Fruit fly (Drosophila melanogaster) whole organism, embryonic: ENCODE results near the gene CG10194.
A peak's percentile ranks its signal among the peaks of the same experiment; 100 is the strongest.

ENCODE experiments used
- Adf1 ChIP-seq: fragments of 200-800 bp; sonication (Bioruptor generic); IDR thresholded peaks from 2 replicates; pipeline ENCODE4 v1.3.6; 2022; ENCODE audit warnings: missing biosample characterization, missing genetic modification characterization
- B-H1 ChIP-seq: fragments of 200-800 bp; sonication (Bioruptor generic); IDR thresholded peaks from 3 replicates; pipeline ENCODE4 v1.3.6; 2022; ENCODE audit warnings: missing biosample characterization, missing genetic modification characterization
- BtbVII ChIP-seq: fragments of 200-800 bp; sonication (Bioruptor generic); optimal IDR thresholded peaks from 3 replicates; lab custom pipeline; 2017; ENCODE audit warnings: missing biosample characterization, mild to moderate bottlenecking, missing genetic modification characterization
- CG10147 ChIP-seq: fragments of 200-800 bp; sonication (Bioruptor generic); optimal IDR thresholded peaks from 2 replicates; lab custom pipeline; 2019; ENCODE audit warnings: missing biosample characterization, mild to moderate bottlenecking, missing genetic modification characterization, moderate library complexity
- CG10209 ChIP-seq: fragments of 200-800 bp; sonication (Bioruptor generic); optimal IDR thresholded peaks from 3 replicates; lab custom pipeline; 2017; ENCODE audit warnings: missing biosample characterization, mild to moderate bottlenecking, missing genetic modification characterization, missing genetic modification reagents
- CG10959 ChIP-seq: fragments of 200-800 bp; sonication (Bioruptor generic); IDR thresholded peaks from 2 replicates; pipeline ENCODE4 v1.3.6; 2022; ENCODE audit warnings: missing biosample characterization, missing genetic modification characterization
- CG13287 ChIP-seq: fragments of 200-800 bp; sonication (Bioruptor generic); IDR thresholded peaks from 2 replicates; pipeline ENCODE4 v1.3.6; 2022; ENCODE audit warnings: missing biosample characterization, missing genetic modification characterization; ENCODE audit not compliant: partially characterized antibody
- CG13296 ChIP-seq: fragments of 200-800 bp; sonication (Bioruptor generic); optimal IDR thresholded peaks from 3 replicates; lab custom pipeline; 2018; ENCODE audit warnings: missing biosample characterization, mild to moderate bottlenecking, missing genetic modification characterization
- CG13775 ChIP-seq: fragments of 200-800 bp; sonication (Bioruptor generic); optimal IDR thresholded peaks from 3 replicates; lab custom pipeline; 2017; ENCODE audit warnings: missing biosample characterization, mild to moderate bottlenecking, missing genetic modification characterization
- CG14667 ChIP-seq: fragments of 200-800 bp; sonication (Bioruptor generic); IDR thresholded peaks from 2 replicates; pipeline ENCODE4 v1.3.6; 2022; ENCODE audit warnings: missing biosample characterization, missing genetic modification characterization
- CG15479 ChIP-seq: fragments of 200-800 bp; sonication (Bioruptor generic); optimal IDR thresholded peaks from 3 replicates; lab custom pipeline; 2019; ENCODE audit warnings: missing biosample characterization, mild to moderate bottlenecking, missing genetic modification characterization, moderate library complexity
- CG18011 ChIP-seq: fragments of 200-800 bp; sonication (Bioruptor generic); optimal IDR thresholded peaks from 2 replicates; lab custom pipeline; 2017; ENCODE audit warnings: missing biosample characterization, missing genetic modification characterization, mild to moderate bottlenecking, moderate library complexity, missing genotype
- CG4328 ChIP-seq: fragments of 200-800 bp; sonication (Bioruptor generic); optimal IDR thresholded peaks from 3 replicates; lab custom pipeline; 2017; ENCODE audit warnings: missing biosample characterization, missing genetic modification reagents, missing genetic modification characterization
- CG5245 ChIP-seq: fragments of 200-800 bp; sonication (Bioruptor generic); optimal IDR thresholded peaks from 3 replicates; lab custom pipeline; 2016; ENCODE audit warnings: missing biosample characterization, missing genetic modification characterization
- CG6654 ChIP-seq: fragments of 200-800 bp; sonication (Bioruptor generic); optimal IDR thresholded peaks from 2 replicates; lab custom pipeline; 2017; ENCODE audit warnings: missing biosample characterization, mild to moderate bottlenecking, missing genetic modification characterization
- CG6791 ChIP-seq: fragments of 200-800 bp; sonication (Bioruptor generic); IDR thresholded peaks from 3 replicates; pipeline ENCODE4 v1.3.6; 2022; ENCODE audit warnings: missing biosample characterization, missing genetic modification characterization; ENCODE audit not compliant: partially characterized antibody
- CG8924 ChIP-seq: fragments of 200-800 bp; optimal IDR thresholded peaks from 3 replicates; lab custom pipeline; 2019; ENCODE audit warnings: missing biosample characterization, mild to moderate bottlenecking, missing genetic modification characterization, moderate library complexity
- CG9727 ChIP-seq: fragments of 200-800 bp; sonication (Bioruptor generic); optimal IDR thresholded peaks from 3 replicates; lab custom pipeline; 2017; ENCODE audit warnings: missing biosample characterization, mild to moderate bottlenecking, missing genetic modification characterization
- CHES-1-like ChIP-seq: fragments of 200-800 bp; sonication (Bioruptor generic); optimal IDR thresholded peaks from 2 replicates; lab custom pipeline; 2016; ENCODE audit warnings: missing biosample characterization, missing genetic modification characterization
- Dref ChIP-seq: fragments of 200-800 bp; sonication (Bioruptor generic); IDR thresholded peaks from 2 replicates; pipeline ENCODE4 v1.3.6; 2022; ENCODE audit warnings: missing biosample characterization, missing genetic modification characterization
- Drgx ChIP-seq: fragments of 200-800 bp; sonication (Bioruptor generic); IDR thresholded peaks from 2 replicates; pipeline ENCODE4 v1.3.6; 2022; ENCODE audit warnings: missing biosample characterization, missing genetic modification characterization
- Fer2 ChIP-seq: fragments of 200-800 bp; sonication (Bioruptor generic); optimal IDR thresholded peaks from 2 replicates; lab custom pipeline; 2018; ENCODE audit warnings: missing biosample characterization, mild to moderate bottlenecking, missing genetic modification characterization, moderate library complexity
- GATAe ChIP-seq: fragments of 200-800 bp; sonication (Bioruptor generic); conservative IDR thresholded peaks from 2 replicates; pipeline ENCODE4 v1.3.6; 2022; ENCODE audit warnings: missing biosample characterization, missing genetic modification characterization
- Lhr ChIP-seq: fragments of 200-800 bp; sonication (Bioruptor generic); optimal IDR thresholded peaks from 3 replicates; lab custom pipeline; 2017; ENCODE audit warnings: mild to moderate bottlenecking, missing biosample characterization, missing genetic modification reagents, missing genetic modification characterization
- Med ChIP-seq: fragments of 200-800 bp; sonication (Bioruptor generic); peaks from one replicate; lab custom pipeline; 2016; ENCODE audit warnings: missing biosample characterization, missing genetic modification characterization, mild to moderate bottlenecking, inconsistent platforms, moderate library complexity
- NfI ChIP-seq: fragments of 200-800 bp; sonication (Bioruptor generic); optimal IDR thresholded peaks from 3 replicates; lab custom pipeline; 2018; ENCODE audit warnings: missing biosample characterization, mild to moderate bottlenecking, missing genetic modification characterization, moderate library complexity
- TFAM ChIP-seq: fragments of 200-800 bp; sonication (Bioruptor generic); optimal IDR thresholded peaks from 2 replicates; lab custom pipeline; 2017; ENCODE audit warnings: missing biosample characterization, missing genetic modification characterization, inconsistent platforms
- chinmo ChIP-seq: fragments of 200-800 bp; sonication (Bioruptor generic); IDR thresholded peaks from 4 replicates; pipeline ENCODE4 v1.3.6; 2022; ENCODE audit warnings: missing biosample characterization, missing genetic modification characterization; ENCODE audit not compliant: partially characterized antibody
- ci ChIP-seq: fragments of 200-800 bp; sonication (Bioruptor generic); IDR thresholded peaks from 3 replicates; pipeline ENCODE4 v1.3.6; 2022; ENCODE audit warnings: missing biosample characterization, missing genetic modification characterization
- disco-r ChIP-seq: fragments of 200-800 bp; sonication (Bioruptor generic); optimal IDR thresholded peaks from 2 replicates; lab custom pipeline; 2016; ENCODE audit warnings: missing biosample characterization, missing genetic modification characterization
- gce ChIP-seq: fragments of 200-800 bp; sonication (Bioruptor generic); IDR thresholded peaks from 3 replicates; pipeline ENCODE4 v1.3.6; 2022; ENCODE audit warnings: missing biosample characterization, missing genetic modification characterization
- gsb ChIP-seq: fragments of 200-800 bp; sonication (Bioruptor generic); IDR thresholded peaks from 2 replicates; pipeline ENCODE4 v1.3.6; 2022; ENCODE audit warnings: missing biosample characterization, missing genetic modification characterization
- hth ChIP-seq: fragments of >200 bp; optimal IDR thresholded peaks from 2 replicates; lab custom pipeline; 2017; ENCODE audit warnings: inconsistent platforms
- kay ChIP-seq: fragments of 200-800 bp; sonication (Bioruptor generic); optimal IDR thresholded peaks from 2 replicates; lab custom pipeline; 2016; ENCODE audit warnings: missing biosample characterization, missing genetic modification characterization
- klu ChIP-seq: fragments of 200-800 bp; sonication (Bioruptor generic); IDR thresholded peaks from 2 replicates; pipeline ENCODE4 v1.3.6; 2022; ENCODE audit warnings: missing biosample characterization, missing genetic modification characterization
- pum ChIP-seq: fragments of 200-800 bp; sonication (Bioruptor generic); optimal IDR thresholded peaks from 2 replicates; lab custom pipeline; 2016; ENCODE audit warnings: missing biosample characterization, missing genetic modification characterization
- so ChIP-seq: fragments of 200-800 bp; sonication (Bioruptor generic); IDR thresholded peaks from 3 replicates; pipeline ENCODE4 v1.3.6; 2022; ENCODE audit warnings: missing biosample characterization, missing genetic modification characterization
- tll ChIP-seq, 2 experiments: fragments of 200-800 bp in 1 of 2; fragments of >200 bp in 1 of 2; sonication (Bioruptor generic) in 1 of 2; optimal IDR thresholded peaks; 2 replicates each; lab custom pipeline; 2017 to 2019; ENCODE audit warnings: missing biosample characterization in 2 of 2, missing genetic modification characterization in 2 of 2, mild to moderate bottlenecking in 1 of 2, moderate library complexity in 1 of 2
- trh ChIP-seq: fragments of 200-800 bp; sonication (Bioruptor generic); optimal IDR thresholded peaks from 2 replicates; lab custom pipeline; 2016; ENCODE audit warnings: missing biosample characterization, missing genetic modification characterization
- vvl ChIP-seq: fragments of 200-800 bp; sonication (Bioruptor generic); IDR thresholded peaks from 2 replicates; pipeline ENCODE4 v1.3.6; 2022; ENCODE audit warnings: missing biosample characterization, missing genetic modification characterization

CG10194 gene

dm6 chr2L:19444734-19445140 lies 45.2 kb downstream of the CG10194 start, which contains the start of gene Hs2st (continued):
- TF ChIP-seq GATAe (GFP tag; lab: Robert Waterston, UW) (peak; percentile 73), Adf1 (GFP tag; lab: Robert Waterston, UW) (peak; percentile 75), Dref (peak; percentile 44; the same call in 1 of the 2 replicates), CG13296 (GFP tag; lab: Kevin White, UChicago) (peak; percentile 84), hth (lab: Kevin White, UChicago) (no peak), CG4328 (peak; percentile 89), CHES-1-like (GFP tag; lab: Kevin White, UChicago) (peak; percentile 97), Drgx (GFP tag; lab: Robert Waterston, UW) (peak; percentile 86), disco-r (GFP tag; lab: Kevin White, UChicago) (peak; percentile 87), CG10147 (GFP tag; lab: Kevin White, UChicago) (peak; percentile 91), gce (GFP tag; lab: Robert Waterston, UW) (peak; percentile 57; the same call in 1 of the 3 replicates), so (GFP tag; lab: Robert Waterston, UW) (peak; percentile 89; the same call in 1 of the 3 replicates), Lhr (GFP tag; lab: Kevin White, UChicago) (peak; percentile 92), CG10209 (GFP tag; lab: Kevin White, UChicago) (peak; percentile 94), kay (peak; percentile 91), klu (peak; percentile 94), TFAM (no peak), CG9727 (GFP tag; lab: Kevin White, UChicago) (peak; percentile 89), CG15479 (GFP tag; lab: Kevin White, UChicago) (peak; percentile 93), CG13287 (peak; percentile 62), NfI (GFP tag; lab: Kevin White, UChicago) (peak; percentile 93), Fer2 (peak; percentile 85), pum (peak; percentile 96), Med (peak; percentile 99), CG6791 (GFP tag; lab: Robert Waterston, UW) (no peak), CG5245 (peak; percentile 90), B-H1 (peak; percentile 84; the same call in 2 of the 3 replicates), chinmo (GFP tag; lab: Robert Waterston, UW) (peak; percentile 79; the same call in 3 of the 4 replicates), BtbVII (GFP tag; lab: Kevin White, UChicago) (peak; percentile 79), CG10959 (peak; percentile 86), tll (GFP tag; optimal IDR thresholded peaks at IDR 0.05; lab: Kevin White, UChicago) (peak; percentile 50 to 94), CG13775 (GFP tag; lab: Kevin White, UChicago) (peak; percentile 96), vvl (GFP tag; lab: Robert Waterston, UW) (peak; percentile 94), trh (peak; percentile 81), CG14667 (GFP tag; lab: Robert Waterston, UW) (peak; percentile 92), CG18011 (peak; percentile 86), CG6654 (peak; percentile 69), gsb (GFP tag; lab: Robert Waterston, UW) (peak; percentile 68)

dm6 chr2L:19442627-19443026 lies 47.3 kb downstream of the CG10194 start, which contains the start of gene CG10237:
TSS of gene CG10237 (minus strand) at chr2L:19442727.
- TF ChIP-seq ci (GFP tag; lab: Robert Waterston, UW) (0 out of 3 replicates have a peak, but pooled peaks have one; percentile 39), Med (peak; percentile 47), CG8924 (no peak)
